Worm (Caenorhabditis elegans) whole organism, L4 larva: Measurements from ENCODE around the gene nas-10.

ENCODE experiments used
- fos-1 ChIP-seq: fragments of 150-350 bp; optimal IDR thresholded peaks from 2 replicates; lab custom pipeline; 2014; ENCODE audit warnings: missing biosample characterization, missing genetic modification characterization
- gei-8 ChIP-seq: fragments of 200-800 bp; sonication (Bioruptor generic); optimal IDR thresholded peaks from 2 replicates; lab custom pipeline; 2018; ENCODE audit warnings: mild to moderate bottlenecking, missing genetic modification characterization, missing compliant biosample characterization
- lin-13 ChIP-seq: fragments of 150-350 bp; optimal IDR thresholded peaks from 2 replicates; lab custom pipeline; 2014; ENCODE audit warnings: missing biosample characterization, missing genetic modification reagents, missing genetic modification characterization
- mdt-29 ChIP-seq: fragments of 200-800 bp; sonication (Bioruptor generic); IDR thresholded peaks from 2 replicates; pipeline ENCODE4 v1.3.6; 2022; ENCODE audit warnings: missing genetic modification reagents, missing genetic modification characterization, missing compliant biosample characterization
- nhr-10 ChIP-seq: fragments of 150-350 bp; optimal IDR thresholded peaks from 2 replicates; lab custom pipeline; 2014; ENCODE audit warnings: missing biosample characterization, missing genetic modification characterization
- nhr-77 ChIP-seq: fragments of 150-350 bp; optimal IDR thresholded peaks from 2 replicates; lab custom pipeline; 2014; ENCODE audit warnings: missing biosample characterization, missing genetic modification characterization
- pha-4 ChIP-seq, 2 experiments: fragments of 150-350 bp in 1 of 2; fragments of 200-800 bp in 1 of 2; sonication (Bioruptor generic) in 1 of 2; IDR thresholded peaks in 1 of 2; optimal IDR thresholded peaks in 1 of 2; 2 replicates each; pipeline versions ENCODE4 v1.3.6 to Lab custom; 2014 to 2022; ENCODE audit warnings: missing genetic modification characterization in 2 of 2, missing genetic modification reagents in 2 of 2, missing biosample characterization in 1 of 2, missing compliant biosample characterization in 1 of 2
- zag-1 ChIP-seq: fragments of 150-350 bp; optimal IDR thresholded peaks from 2 replicates; lab custom pipeline; 2014; ENCODE audit warnings: missing biosample characterization, missing genetic modification characterization

DNA sequence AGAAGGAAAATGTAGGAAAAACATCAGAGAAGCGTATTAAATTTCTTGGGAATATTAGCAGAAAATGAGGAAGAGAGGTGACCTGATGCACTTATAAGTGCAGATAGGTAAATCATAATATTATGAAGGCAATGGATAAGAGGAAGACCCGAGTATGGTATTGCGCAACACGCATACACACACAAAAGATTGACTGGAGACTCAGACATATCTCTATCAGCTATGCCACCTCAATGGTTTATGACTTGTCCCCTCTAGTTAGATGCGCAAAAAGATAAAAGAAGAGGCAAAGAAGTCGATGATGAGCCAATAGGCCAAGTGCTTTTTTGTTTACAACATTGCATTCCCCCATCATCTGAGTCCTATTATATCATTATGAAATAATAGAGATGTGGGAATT, 31.2 kb downstream of the nas-10 start:
- no peak for TF ChIP-seq mdt-29 (GFP tag; lab: Robert Waterston, UW)
- no peak for TF ChIP-seq nhr-10
- TF ChIP-seq lin-13 (GFP tag; lab: Kevin White, UChicago): no peak
- no peak for TF ChIP-seq fos-1 (tag; lab: Kevin White, UChicago)
- no peak for TF ChIP-seq nhr-77 (tag; lab: Kevin White, UChicago)
- no peak for TF ChIP-seq gei-8 (GFP tag; lab: Kevin White, UChicago)
- no peak for TF ChIP-seq pha-4 (GFP tag; IDR thresholded peaks at IDR 0.05; lab: Robert Waterston, UW)
- no peak for TF ChIP-seq pha-4 (tag; optimal IDR thresholded peaks at IDR 0.05; lab: Kevin White, UChicago)
- TF ChIP-seq zag-1 (tag; lab: Kevin White, UChicago): no peak
